Fruit fly (Drosophila melanogaster): ENCODE data around the gene CG33664.

dm6 chrX:6353613-6353986 lies 30.4 kb upstream of the CG33664 start:
- TF ChIP-seq CTCF (optimal IDR thresholded peaks at IDR 0.05) (no peak), CG8478 (optimal IDR thresholded peaks at IDR 0.05) (no peak)
